Fruit fly (Drosophila melanogaster): ENCODE data around the gene Hr39.
A peak's percentile ranks its signal among the peaks of the same experiment; 100 is the strongest.

Hr39 gene

dm6 chr2L:21303655-21304532, 66.8 kb downstream of the Hr39 start (continued):
- no peak for TF ChIP-seq Xbp1 (GFP tag; optimal IDR thresholded peaks at IDR 0.05)
- TF ChIP-seq otp (GFP tag; IDR thresholded peaks at IDR 0.05) = no peak
- TF ChIP-seq so (GFP tag; IDR thresholded peaks at IDR 0.05) = no peak
- TF ChIP-seq CG34224 (GFP tag; IDR thresholded peaks at IDR 0.05; ENCODE audit: partially characterized antibody) = no peak
- no peak for TF ChIP-seq CG17361 (GFP tag; IDR thresholded peaks at IDR 0.05)
- no peak for TF ChIP-seq nom (GFP tag; optimal IDR thresholded peaks at IDR 0.05)
- TF ChIP-seq Dad (GFP tag; optimal IDR thresholded peaks at IDR 0.05) = no peak
- TF ChIP-seq Poxn (GFP tag; IDR thresholded peaks at IDR 0.05) = no peak
- no peak for TF ChIP-seq CG15601 (tag; optimal IDR thresholded peaks at IDR 0.05)
- TF ChIP-seq scrt (GFP tag; optimal IDR thresholded peaks at IDR 0.05) = no peak
- no peak for TF ChIP-seq Kr (GFP tag; optimal IDR thresholded peaks at IDR 0.05)
- TF ChIP-seq YL-1 (GFP tag; optimal IDR thresholded peaks at IDR 0.05) = no peak
- no peak for TF ChIP-seq CG1024 (GFP tag; IDR thresholded peaks at IDR 0.05)
- no peak for TF ChIP-seq CG17359 (tag; optimal IDR thresholded peaks at IDR 0.05)
- TF ChIP-seq sd (tag; optimal IDR thresholded peaks at IDR 0.05) = peak; percentile 52
- TF ChIP-seq CG9727 (GFP tag; optimal IDR thresholded peaks at IDR 0.05) = no peak
- no peak for TF ChIP-seq HLH4C (GFP tag; IDR thresholded peaks at IDR 0.05; ENCODE audit: partially characterized antibody)
- no peak for TF ChIP-seq CG1832 (GFP tag; optimal IDR thresholded peaks at IDR 0.05)
- no peak for TF ChIP-seq CG7271 (tag; optimal IDR thresholded peaks at IDR 0.05)
- TF ChIP-seq CG10366 (GFP tag; IDR thresholded peaks at IDR 0.05) = no peak
- no peak for TF ChIP-seq Rx (GFP tag; IDR thresholded peaks at IDR 0.05)
- TF ChIP-seq CG11456 (GFP tag; IDR thresholded peaks at IDR 0.05) = no peak
- TF ChIP-seq trh (GFP tag; optimal IDR thresholded peaks at IDR 0.05) = no peak
- no peak for TF ChIP-seq prd (optimal IDR thresholded peaks at IDR 0.05)
- TF ChIP-seq prd (GFP tag; IDR thresholded peaks at IDR 0.05) = no peak
- TF ChIP-seq odd (GFP tag; optimal IDR thresholded peaks at IDR 0.05) = no peak
- TF ChIP-seq nmo (GFP tag; optimal IDR thresholded peaks at IDR 0.05) = no peak
- no peak for TF ChIP-seq Rfx (GFP tag; IDR thresholded peaks at IDR 0.05)
- no peak for TF ChIP-seq CG10959 (GFP tag; IDR thresholded peaks at IDR 0.05)
- no peak for TF ChIP-seq CG2120 (GFP tag; optimal IDR thresholded peaks at IDR 0.05)
- TF ChIP-seq CG2875 (GFP tag; optimal IDR thresholded peaks at IDR 0.05) = no peak
- TF ChIP-seq CG13624 (GFP tag; optimal IDR thresholded peaks at IDR 0.05) = peak; percentile 5
- TF ChIP-seq H2.0 (GFP tag; IDR thresholded peaks at IDR 0.05) = no peak
- no peak for TF ChIP-seq CG13296 (GFP tag; optimal IDR thresholded peaks at IDR 0.05)
- TF ChIP-seq schlank (tag; optimal IDR thresholded peaks at IDR 0.05) = no peak
- no peak for TF ChIP-seq CG3407 (GFP tag; optimal IDR thresholded peaks at IDR 0.05)
- TF ChIP-seq CG18599 (GFP tag; optimal IDR thresholded peaks at IDR 0.05) = peak; percentile 36
- no peak for TF ChIP-seq ac (GFP tag; optimal IDR thresholded peaks at IDR 0.05)
- no peak for TF ChIP-seq CG13894 (tag; optimal IDR thresholded peaks at IDR 0.05)
- no peak for TF ChIP-seq MTF-1 (GFP tag; optimal IDR thresholded peaks at IDR 0.05; ENCODE audit: borderline replicate concordance)
- TF ChIP-seq Oaz (GFP tag; IDR thresholded peaks at IDR 0.05) = no peak
- no peak for TF ChIP-seq zfh2 (GFP tag; optimal IDR thresholded peaks at IDR 0.05)
- no peak for TF ChIP-seq Elba2 (GFP tag; optimal IDR thresholded peaks at IDR 0.05)
- no peak for TF ChIP-seq CG8765 (GFP tag; IDR thresholded peaks at IDR 0.05)
- TF ChIP-seq CG13424 (tag; optimal IDR thresholded peaks at IDR 0.05) = no peak
- no peak for TF ChIP-seq CG4617 (GFP tag; optimal IDR thresholded peaks at IDR 0.05; ENCODE audit: borderline replicate concordance)
- no peak for TF ChIP-seq ssp (GFP tag; IDR thresholded peaks at IDR 0.05)
- no peak for TF ChIP-seq gt (GFP tag; IDR thresholded peaks at IDR 0.05)
- TF ChIP-seq danr (GFP tag; IDR thresholded peaks at IDR 0.05) = no peak
- no peak for TF ChIP-seq pros (GFP tag; optimal IDR thresholded peaks at IDR 0.05)
